Worm (Caenorhabditis elegans) whole organism, L1 larva: ENCODE data around the gene fbxa-148.
"Not testable (repeated sequence)": the region's sequence is repeated elsewhere in the genome, so short reads cannot be mapped to it uniquely, and the experiment has no call there.

Experiments
- C16A3.4 ChIP-seq: fragments of 150-350 bp; optimal IDR thresholded peaks from 2 replicates; lab custom pipeline; 2014; ENCODE audit warnings: missing biosample characterization, missing genetic modification characterization
- alr-1 ChIP-seq: fragments of 200-800 bp; sonication (Bioruptor generic); optimal IDR thresholded peaks from 2 replicates; lab custom pipeline; 2018; ENCODE audit warnings: borderline replicate concordance, mild to moderate bottlenecking, missing genetic modification characterization, missing compliant biosample characterization
- ama-1 ChIP-seq: fragments of 150-350 bp; optimal IDR thresholded peaks from 2 replicates; lab custom pipeline; 2014
- blmp-1 ChIP-seq: fragments of 150-350 bp; optimal IDR thresholded peaks from 2 replicates; lab custom pipeline; 2014; ENCODE audit warnings: missing biosample characterization, missing genetic modification characterization
- ceh-8 ChIP-seq: fragments of 200-800 bp; sonication (Bioruptor generic); optimal IDR thresholded peaks from 2 replicates; lab custom pipeline; 2018; ENCODE audit warnings: mild to moderate bottlenecking, missing genetic modification characterization, moderate library complexity, missing compliant biosample characterization
- ceh-82 ChIP-seq, 3 experiments: fragments of 150-350 bp in 1 of 3; sonication (generic microtip) in 2 of 3; optimal IDR thresholded peaks; 2 replicates each; lab custom pipeline; 2014 to 2017; ENCODE audit warnings: missing biosample characterization in 3 of 3, missing genetic modification characterization in 3 of 3
- ces-1 ChIP-seq: fragments of 150-350 bp; optimal IDR thresholded peaks from 2 replicates; lab custom pipeline; 2014; ENCODE audit warnings: missing biosample characterization, missing genetic modification reagents, missing genetic modification characterization
- efl-1 ChIP-seq, 4 experiments: fragments of 150-350 bp; optimal IDR thresholded peaks in 3 of 4; peaks in 1 of 4; 1 replicate in 1 of 4; 2 replicates in 3 of 4; lab custom pipeline; 2014; ENCODE audit warnings: missing biosample characterization in 2 of 4, missing genetic modification characterization in 2 of 4, missing genetic modification reagents in 2 of 4
- egl-13 ChIP-seq: sonication (generic microtip); optimal IDR thresholded peaks from 2 replicates; lab custom pipeline; 2016; ENCODE audit warnings: missing genotype, missing genetic modification reagents, missing genetic modification characterization, missing compliant biosample characterization
- elt-3 ChIP-seq, 6 experiments: fragments of 150-350 bp in 1 of 6; sonication (generic microtip); optimal IDR thresholded peaks; 2 replicates each; lab custom pipeline; 2017 to 2018; ENCODE audit warnings: missing biosample characterization in 6 of 6, missing genetic modification characterization in 6 of 6, inconsistent platforms in 1 of 6
- fkh-4 ChIP-seq: sonication (generic microtip); optimal IDR thresholded peaks from 2 replicates; lab custom pipeline; 2016; ENCODE audit warnings: missing compliant biosample characterization, missing genetic modification characterization, borderline replicate concordance
- grh-1 ChIP-seq: fragments of 200-800 bp; sonication (Bioruptor generic); IDR thresholded peaks from 2 replicates; pipeline ENCODE4 v1.3.6; 2022; ENCODE audit warnings: missing genetic modification reagents, missing genetic modification characterization, missing compliant biosample characterization
- hpl-2 ChIP-seq: fragments of 150-350 bp; optimal IDR thresholded peaks from 2 replicates; lab custom pipeline; 2014; ENCODE audit warnings: missing biosample characterization, missing genetic modification reagents, missing genetic modification characterization
- jun-1 ChIP-seq: fragments of 150-350 bp; optimal IDR thresholded peaks from 2 replicates; lab custom pipeline; 2014; ENCODE audit warnings: missing biosample characterization, missing genetic modification reagents, missing genetic modification characterization
- lin-13 ChIP-seq: fragments of 150-350 bp; optimal IDR thresholded peaks from 2 replicates; lab custom pipeline; 2014; ENCODE audit warnings: missing biosample characterization, missing genetic modification reagents, missing genetic modification characterization
- lin-14 ChIP-seq: fragments of 200-800 bp; sonication (Bioruptor generic); optimal IDR thresholded peaks from 2 replicates; lab custom pipeline; 2018; ENCODE audit warnings: mild to moderate bottlenecking, missing genetic modification characterization, moderate library complexity, missing compliant biosample characterization
- lin-35 ChIP-seq, 2 experiments: fragments of 150-350 bp; optimal IDR thresholded peaks; 2 replicates each; lab custom pipeline; 2014; ENCODE audit warnings: missing biosample characterization in 2 of 2, missing genetic modification characterization in 2 of 2, missing genetic modification reagents in 2 of 2
- lsy-2 ChIP-seq, 2 experiments: fragments of 150-350 bp; optimal IDR thresholded peaks; 2 replicates each; lab custom pipeline; 2014; ENCODE audit warnings: missing biosample characterization in 2 of 2, missing genetic modification characterization in 2 of 2
- mab-9 ChIP-seq: fragments of 200-800 bp; sonication (Bioruptor generic); IDR thresholded peaks from 2 replicates; pipeline ENCODE4 v1.3.6; 2022; ENCODE audit warnings: missing genetic modification reagents, missing genetic modification characterization, missing compliant biosample characterization
- mdl-1 ChIP-seq, 2 experiments: fragments of 150-350 bp; optimal IDR thresholded peaks; 2 replicates each; lab custom pipeline; 2014 to 2017; ENCODE audit warnings: missing biosample characterization in 2 of 2, missing genetic modification characterization in 2 of 2, inconsistent platforms in 1 of 2
- mef-2 ChIP-seq: fragments of 150-350 bp; optimal IDR thresholded peaks from 2 replicates; lab custom pipeline; 2014; ENCODE audit warnings: missing biosample characterization, missing genetic modification characterization
- mep-1 ChIP-seq: fragments of 150-350 bp; optimal IDR thresholded peaks from 2 replicates; lab custom pipeline; 2014; ENCODE audit warnings: missing biosample characterization, missing genetic modification characterization
- nhr-20 ChIP-seq: sonication (generic microtip); optimal IDR thresholded peaks from 2 replicates; lab custom pipeline; 2016; ENCODE audit warnings: mild to moderate bottlenecking, missing genetic modification characterization, missing compliant biosample characterization
- nhr-237 ChIP-seq: fragments of 150-350 bp; optimal IDR thresholded peaks from 2 replicates; lab custom pipeline; 2014; ENCODE audit warnings: missing biosample characterization, missing genetic modification characterization
- nhr-47 ChIP-seq: sonication (generic microtip); optimal IDR thresholded peaks from 2 replicates; lab custom pipeline; 2016; ENCODE audit warnings: mild to moderate bottlenecking, missing genetic modification characterization, moderate library complexity, missing compliant biosample characterization
- nhr-84 ChIP-seq: sonication (generic microtip); optimal IDR thresholded peaks from 2 replicates; lab custom pipeline; 2017; ENCODE audit warnings: missing biosample characterization, missing genetic modification characterization
- pag-3 ChIP-seq: sonication (generic microtip); optimal IDR thresholded peaks from 2 replicates; lab custom pipeline; 2017; ENCODE audit warnings: missing genetic modification characterization, mild to moderate bottlenecking, missing compliant biosample characterization, antibody characterized with exemption, borderline replicate concordance; ENCODE audit not compliant: insufficient read depth
- pax-3 ChIP-seq: fragments of 200-800 bp; sonication (Bioruptor generic); optimal IDR thresholded peaks from 2 replicates; lab custom pipeline; 2018; ENCODE audit warnings: mild to moderate bottlenecking, missing genetic modification characterization, moderate library complexity, missing compliant biosample characterization
- skn-1 ChIP-seq: fragments of 150-350 bp; optimal IDR thresholded peaks from 2 replicates; lab custom pipeline; 2014; ENCODE audit warnings: missing biosample characterization, missing genetic modification characterization
- snu-23 ChIP-seq: sonication (generic microtip); optimal IDR thresholded peaks from 2 replicates; lab custom pipeline; 2016; ENCODE audit warnings: missing genetic modification characterization, missing compliant biosample characterization
- swsn-7 ChIP-seq: sonication (generic microtip); optimal IDR thresholded peaks from 2 replicates; lab custom pipeline; 2016; ENCODE audit warnings: missing genetic modification characterization, missing compliant biosample characterization
- tbx-2 ChIP-seq: sonication (generic microtip); optimal IDR thresholded peaks from 2 replicates; lab custom pipeline; 2016; ENCODE audit warnings: missing genetic modification characterization, missing compliant biosample characterization
- tlp-1 ChIP-seq: fragments of 150-350 bp; optimal IDR thresholded peaks from 2 replicates; lab custom pipeline; 2014; ENCODE audit warnings: missing biosample characterization, missing genetic modification characterization
- unc-30 ChIP-seq: sonication (generic microtip); optimal IDR thresholded peaks from 2 replicates; lab custom pipeline; 2017; ENCODE audit warnings: missing biosample characterization, missing genetic modification characterization
- unc-62 ChIP-seq: fragments of 150-350 bp; optimal IDR thresholded peaks from 2 replicates; lab custom pipeline; 2014; ENCODE audit warnings: missing biosample characterization, missing genetic modification reagents, missing genetic modification characterization
- unc-86 ChIP-seq: sonication (generic microtip); optimal IDR thresholded peaks from 2 replicates; lab custom pipeline; 2016; ENCODE audit warnings: missing genetic modification characterization, missing compliant biosample characterization
- unc-98 ChIP-seq: fragments of 200-800 bp; sonication (Bioruptor generic); IDR thresholded peaks from 2 replicates; pipeline ENCODE4 v1.3.6; 2022; ENCODE audit warnings: missing genetic modification characterization, missing compliant biosample characterization
- vab-15 ChIP-seq: sonication (generic microtip); optimal IDR thresholded peaks from 2 replicates; lab custom pipeline; 2017; ENCODE audit warnings: missing genotype, mild to moderate bottlenecking, missing genetic modification characterization, missing compliant biosample characterization
- xbp-1 ChIP-seq: sonication (generic microtip); optimal IDR thresholded peaks from 2 replicates; lab custom pipeline; 2016; ENCODE audit warnings: missing genetic modification characterization, missing compliant biosample characterization
- zag-1 ChIP-seq: fragments of 150-350 bp; optimal IDR thresholded peaks from 2 replicates; lab custom pipeline; 2014; ENCODE audit warnings: missing biosample characterization, missing genetic modification characterization

Gene fbxa-148

ce11 chrV:16949609-16950008, 10.8 kb downstream of the fbxa-148 start, which contains the start of gene fbxa-111:
TSS of gene fbxa-111 (minus strand) at chrV:16949709.
- TF ChIP-seq lin-13; unc-30; vab-15 (tag; lab: Kevin White, UChicago): not testable (repeated sequence)
- TF ChIP-seq, all 84 proteins: peak for 0; not testable (repeated sequence) for 84

- no peak for TF ChIP-seq mef-2 (tag; lab: Kevin White, UChicago)
- TF ChIP-seq zag-1 (tag; lab: Kevin White, UChicago) = no peak
- TF ChIP-seq nhr-47 = no peak
- no peak for TF ChIP-seq xbp-1
- TF ChIP-seq lin-13 = no peak
- no peak for TF ChIP-seq alr-1
- TF ChIP-seq unc-98 (GFP tag; lab: Robert Waterston, UW) = no peak
- no peak for TF ChIP-seq vab-15 (tag; lab: Kevin White, UChicago)
- no peak for TF ChIP-seq lsy-2 (tag; optimal IDR thresholded peaks at IDR 0.05; lab: Kevin White, UChicago)
These were observed 11.2 kb downstream of the fbxa-148 start for ce11 chrV:16950036-16950435.

ce11 chrV:16951504-16951903, 12.7 kb downstream of the fbxa-148 start, which contains the start of gene clec-238:
TSS of gene clec-238 (plus strand) at chrV:16951804.
- TF ChIP-seq fkh-4 (tag; lab: Kevin White, UChicago) = no peak
- no peak for TF ChIP-seq xbp-1
- TF ChIP-seq grh-1 (GFP tag; lab: Robert Waterston, UW) = no peak
- no peak for TF ChIP-seq efl-1 (optimal IDR thresholded peaks at IDR 0.05; lab: Kevin White, UChicago)
- no peak for TF ChIP-seq efl-1 (GFP tag; optimal IDR thresholded peaks at IDR 0.05 in 1 of 2; lab: Kevin White, UChicago)
- TF ChIP-seq pag-3 (tag; lab: Kevin White, UChicago) = no peak
- no peak for TF ChIP-seq skn-1
- TF ChIP-seq alr-1 = no peak
- no peak for TF ChIP-seq blmp-1
- no peak for TF ChIP-seq mab-9
- no peak for TF ChIP-seq egl-13

- no peak for TF ChIP-seq ces-1 (GFP tag; lab: Kevin White, UChicago)
- no peak for TF ChIP-seq C16A3.4 (tag; lab: Kevin White, UChicago)
- TF ChIP-seq unc-62 = no peak
- TF ChIP-seq nhr-237 (tag; lab: Kevin White, UChicago) = no peak
- no peak for TF ChIP-seq snu-23 (GFP tag; lab: Kevin White, UChicago)
- no peak for TF ChIP-seq ama-1 (lab: Kevin White, UChicago)
- no peak for TF ChIP-seq unc-98 (GFP tag; lab: Robert Waterston, UW)
- TF ChIP-seq elt-3 (tag; optimal IDR thresholded peaks at IDR 0.05; lab: Kevin White, UChicago) = no peak
These were observed 15.9 kb downstream of the fbxa-148 start, which contains the start of gene srh-206 for ce11 chrV:16954766-16955165. TSS of gene srh-206 (minus strand) at chrV:16954866.

- no peak for TF ChIP-seq hpl-2 (GFP tag; lab: Kevin White, UChicago)
- TF ChIP-seq lin-35 (GFP tag; optimal IDR thresholded peaks at IDR 0.05; lab: Kevin White, UChicago) = no peak
- no peak for TF ChIP-seq ceh-8 (GFP tag; lab: Kevin White, UChicago)
- no peak for TF ChIP-seq nhr-84 (tag; lab: Kevin White, UChicago)
- TF ChIP-seq nhr-20 (tag; lab: Kevin White, UChicago) = no peak
- no peak for TF ChIP-seq mdl-1 (tag; optimal IDR thresholded peaks at IDR 0.05; lab: Kevin White, UChicago)
- no peak for TF ChIP-seq snu-23 (GFP tag; lab: Kevin White, UChicago)
- TF ChIP-seq vab-15 (tag; lab: Kevin White, UChicago) = no peak
- TF ChIP-seq lin-14 (GFP tag; lab: Kevin White, UChicago) = no peak
- TF ChIP-seq tlp-1 (tag; lab: Kevin White, UChicago) = no peak
- TF ChIP-seq pax-3 (tag; lab: Kevin White, UChicago) = no peak
- no peak for TF ChIP-seq mep-1
- TF ChIP-seq unc-86 (tag; lab: Kevin White, UChicago) = no peak
- no peak for TF ChIP-seq jun-1 (tag; lab: Kevin White, UChicago)
- TF ChIP-seq swsn-7 = no peak
- no peak for TF ChIP-seq ceh-82 (tag; optimal IDR thresholded peaks at IDR 0.05; lab: Kevin White, UChicago)
- no peak for TF ChIP-seq elt-3 (tag; optimal IDR thresholded peaks at IDR 0.05; lab: Kevin White, UChicago)
- no peak for TF ChIP-seq tbx-2 (tag; lab: Kevin White, UChicago)
These were observed 17.4 kb downstream of the fbxa-148 start, which contains the start of gene clec-239 for ce11 chrV:16956229-16956628. TSS of gene clec-239 (plus strand) at chrV:16956529.
